Fruit fly (Drosophila melanogaster) whole organism, embryonic: Measurements from ENCODE around the gene CG34310.
A peak's percentile ranks its signal among the peaks of the same experiment; 100 is the strongest.

Experiments used
- Atf3 ChIP-seq: fragments of 200-800 bp; sonication (Bioruptor generic); optimal IDR thresholded peaks from 3 replicates; lab custom pipeline; 2016; ENCODE audit warnings: missing biosample characterization, missing genetic modification characterization
- B-H2 ChIP-seq: fragments of 200-800 bp; sonication (Bioruptor generic); optimal IDR thresholded peaks from 2 replicates; lab custom pipeline; 2018; ENCODE audit warnings: missing biosample characterization, mild to moderate bottlenecking, missing genetic modification characterization
- Bteb2 ChIP-seq: fragments of 200-800 bp; sonication (Bioruptor generic); optimal IDR thresholded peaks from 2 replicates; lab custom pipeline; 2016; ENCODE audit warnings: missing biosample characterization, missing genetic modification characterization
- CG10366 ChIP-seq: fragments of 200-800 bp; sonication (Bioruptor generic); IDR thresholded peaks from 2 replicates; pipeline ENCODE4 v1.3.6; 2022; ENCODE audit warnings: missing biosample characterization, missing genetic modification characterization
- CG11093 ChIP-seq: fragments of 200-800 bp; sonication (Bioruptor generic); IDR thresholded peaks from 3 replicates; pipeline ENCODE4 v1.3.6; 2022; ENCODE audit warnings: missing biosample characterization, missing genetic modification characterization
- CG12219 ChIP-seq: fragments of 200-800 bp; sonication (Bioruptor generic); optimal IDR thresholded peaks from 3 replicates; lab custom pipeline; 2018; ENCODE audit warnings: missing biosample characterization, mild to moderate bottlenecking, missing genetic modification characterization
- CG1233 ChIP-seq: fragments of 200-800 bp; sonication (Bioruptor generic); optimal IDR thresholded peaks from 4 replicates; lab custom pipeline; 2018; ENCODE audit warnings: missing biosample characterization, mild to moderate bottlenecking, missing genetic modification characterization
- CG13287 ChIP-seq: fragments of 200-800 bp; sonication (Bioruptor generic); IDR thresholded peaks from 2 replicates; pipeline ENCODE4 v1.3.6; 2022; ENCODE audit warnings: missing biosample characterization, missing genetic modification characterization; ENCODE audit not compliant: partially characterized antibody
- CG17612 ChIP-seq: fragments of 200-800 bp; sonication (Bioruptor generic); IDR thresholded peaks from 2 replicates; pipeline ENCODE4 v1.3.6; 2022; ENCODE audit warnings: missing biosample characterization, missing genetic modification characterization
- CG17912 ChIP-seq: fragments of 200-800 bp; sonication (Bioruptor generic); optimal IDR thresholded peaks from 2 replicates; lab custom pipeline; 2018; ENCODE audit warnings: missing biosample characterization, mild to moderate bottlenecking, missing genetic modification characterization
- CG1792 ChIP-seq: fragments of 200-800 bp; sonication (Bioruptor generic); optimal IDR thresholded peaks from 2 replicates; lab custom pipeline; 2016; ENCODE audit warnings: missing biosample characterization, missing genetic modification characterization
- CG30020 ChIP-seq: fragments of 200-800 bp; optimal IDR thresholded peaks from 2 replicates; lab custom pipeline; 2019; ENCODE audit warnings: missing biosample characterization, mild to moderate bottlenecking, missing genetic modification characterization, moderate library complexity
- CG32772 ChIP-seq: fragments of 200-800 bp; sonication (Bioruptor generic); IDR thresholded peaks from 2 replicates; pipeline ENCODE4 v1.3.6; 2022; ENCODE audit warnings: missing biosample characterization, missing genetic modification characterization
- CG42726 ChIP-seq: fragments of 200-800 bp; sonication (Bioruptor generic); IDR thresholded peaks from 2 replicates; pipeline ENCODE4 v1.3.6; 2022; ENCODE audit warnings: missing biosample characterization, missing genetic modification characterization; ENCODE audit not compliant: partially characterized antibody
- CG4707 ChIP-seq: fragments of 200-800 bp; sonication (Bioruptor generic); optimal IDR thresholded peaks from 2 replicates; lab custom pipeline; 2018; ENCODE audit warnings: missing biosample characterization, mild to moderate bottlenecking, missing genetic modification characterization, moderate library complexity
- CG4854 ChIP-seq: fragments of 200-800 bp; sonication (Bioruptor generic); optimal IDR thresholded peaks from 2 replicates; lab custom pipeline; 2016; ENCODE audit warnings: missing biosample characterization, missing genetic modification characterization, inconsistent platforms
- CG5180 ChIP-seq: fragments of 200-800 bp; sonication (Bioruptor generic); optimal IDR thresholded peaks from 3 replicates; lab custom pipeline; 2017; ENCODE audit warnings: missing biosample characterization, missing genetic modification characterization, mild to moderate bottlenecking, moderate library complexity, missing genetic modification reagents
- CG5953 ChIP-seq: fragments of 200-800 bp; sonication (Bioruptor generic); IDR thresholded peaks from 2 replicates; pipeline ENCODE4 v1.3.6; 2022; ENCODE audit warnings: missing biosample characterization, missing genetic modification characterization
- CG6689 ChIP-seq: fragments of 200-800 bp; sonication (Bioruptor generic); IDR thresholded peaks from 2 replicates; pipeline ENCODE4 v1.3.6; 2022; ENCODE audit warnings: missing biosample characterization, missing genetic modification characterization
- CG7357 ChIP-seq: fragments of 200-800 bp; sonication (Bioruptor generic); IDR thresholded peaks from 3 replicates; pipeline ENCODE4 v1.3.6; 2022; ENCODE audit warnings: missing biosample characterization, missing genetic modification characterization
- Dip3 ChIP-seq: fragments of 200-800 bp; sonication (Bioruptor generic); optimal IDR thresholded peaks from 3 replicates; lab custom pipeline; 2016; ENCODE audit warnings: missing biosample characterization, missing genetic modification characterization
- Eip74EF ChIP-seq, 2 experiments: fragments of 200-800 bp in 1 of 2; fragments of >200 bp in 1 of 2; sonication (Bioruptor generic) in 1 of 2; optimal IDR thresholded peaks; 2 replicates each; lab custom pipeline; 2017 to 2019; ENCODE audit warnings: missing biosample characterization in 2 of 2, missing genetic modification characterization in 2 of 2, mild to moderate bottlenecking in 1 of 2, moderate library complexity in 1 of 2
- Hmr ChIP-seq: fragments of 200-800 bp; sonication (Bioruptor generic); optimal IDR thresholded peaks from 3 replicates; lab custom pipeline; 2017; ENCODE audit warnings: mild to moderate bottlenecking, missing biosample characterization, missing genetic modification reagents, missing genetic modification characterization
- Kr ChIP-seq: fragments of 200-800 bp; sonication (Bioruptor generic); optimal IDR thresholded peaks from 2 replicates; lab custom pipeline; 2017; ENCODE audit warnings: missing biosample characterization, mild to moderate bottlenecking, missing genetic modification characterization
- Max ChIP-seq: fragments of 200-800 bp; sonication (Bioruptor generic); optimal IDR thresholded peaks from 2 replicates; lab custom pipeline; 2016; ENCODE audit warnings: missing biosample characterization, mild to moderate bottlenecking, missing genetic modification characterization
- Neu2 ChIP-seq: fragments of 200-800 bp; sonication (Bioruptor generic); optimal IDR thresholded peaks from 3 replicates; lab custom pipeline; 2016; ENCODE audit warnings: missing biosample characterization, missing genetic modification characterization, borderline replicate concordance
- Nf-YB ChIP-seq: fragments of 200-800 bp; sonication (Bioruptor generic); optimal IDR thresholded peaks from 3 replicates; lab custom pipeline; 2019; ENCODE audit warnings: missing biosample characterization, mild to moderate bottlenecking, missing genetic modification characterization, moderate library complexity
- Poxn ChIP-seq: fragments of 200-800 bp; sonication (Bioruptor generic); IDR thresholded peaks from 2 replicates; pipeline ENCODE4 v1.3.6; 2022; ENCODE audit warnings: missing biosample characterization, missing genetic modification characterization
- Rfx ChIP-seq: fragments of 200-800 bp; sonication (Bioruptor generic); IDR thresholded peaks from 2 replicates; pipeline ENCODE4 v1.3.6; 2022; ENCODE audit warnings: missing biosample characterization, missing genetic modification characterization
- Sox100B ChIP-seq: fragments of 200-800 bp; sonication (Bioruptor generic); optimal IDR thresholded peaks from 3 replicates; lab custom pipeline; 2018; ENCODE audit warnings: missing biosample characterization, mild to moderate bottlenecking, missing genetic modification characterization
- abd-A ChIP-seq: fragments of 200-800 bp; sonication (Bioruptor generic); optimal IDR thresholded peaks from 3 replicates; lab custom pipeline; 2019; ENCODE audit warnings: missing biosample characterization, mild to moderate bottlenecking, missing genetic modification characterization, moderate library complexity
- bsh ChIP-seq, 2 experiments: fragments of 200-800 bp; sonication (Bioruptor generic); optimal IDR thresholded peaks; 2 replicates each; lab custom pipeline; 2017 to 2018; ENCODE audit warnings: mild to moderate bottlenecking in 2 of 2, missing biosample characterization in 2 of 2, missing genetic modification characterization in 2 of 2, moderate library complexity in 1 of 2
- chn ChIP-seq: fragments of 200-800 bp; sonication (Bioruptor generic); optimal IDR thresholded peaks from 2 replicates; lab custom pipeline; 2016; ENCODE audit warnings: missing biosample characterization, missing genetic modification characterization
- crp ChIP-seq, 2 experiments: fragments of 200-800 bp; sonication (Bioruptor generic); optimal IDR thresholded peaks; 2 replicates in 1 of 2; 3 replicates in 1 of 2; lab custom pipeline; 2017; ENCODE audit warnings: missing biosample characterization in 2 of 2, missing genetic modification characterization in 2 of 2, mild to moderate bottlenecking in 1 of 2, moderate library complexity in 1 of 2
- ind ChIP-seq: fragments of 200-800 bp; sonication (Bioruptor generic); optimal IDR thresholded peaks from 3 replicates; lab custom pipeline; 2016; ENCODE audit warnings: missing biosample characterization, missing genetic modification characterization
- klu ChIP-seq: fragments of 200-800 bp; sonication (Bioruptor generic); IDR thresholded peaks from 2 replicates; pipeline ENCODE4 v1.3.6; 2022; ENCODE audit warnings: missing biosample characterization, missing genetic modification characterization
- kni ChIP-seq: fragments of 200-800 bp; sonication (Bioruptor generic); optimal IDR thresholded peaks from 3 replicates; lab custom pipeline; 2017; ENCODE audit warnings: mild to moderate bottlenecking, missing biosample characterization, missing genetic modification reagents, missing genetic modification characterization
- lbe ChIP-seq: fragments of 200-800 bp; sonication (Bioruptor generic); optimal IDR thresholded peaks from 2 replicates; lab custom pipeline; 2016; ENCODE audit warnings: missing biosample characterization, mild to moderate bottlenecking, missing genetic modification characterization
- luna ChIP-seq: fragments of 200-800 bp; sonication (Bioruptor generic); optimal IDR thresholded peaks from 2 replicates; lab custom pipeline; 2016; ENCODE audit warnings: missing biosample characterization, missing genetic modification characterization
- mirr ChIP-seq: fragments of 200-800 bp; sonication (Bioruptor generic); optimal IDR thresholded peaks from 3 replicates; lab custom pipeline; 2018; ENCODE audit warnings: missing biosample characterization, mild to moderate bottlenecking, missing genetic modification characterization
- prd ChIP-seq, 3 experiments: fragments of >200 bp in 2 of 3; fragments of 200-800 bp in 1 of 3; sonication (Bioruptor generic) in 1 of 3; optimal IDR thresholded peaks in 2 of 3; IDR thresholded peaks in 1 of 3; 2 replicates in 2 of 3; 3 replicates in 1 of 3; pipeline versions ENCODE4 v1.3.6 to Lab custom; 2017 to 2022; ENCODE audit warnings: missing biosample characterization in 1 of 3, missing genetic modification characterization in 1 of 3
- row ChIP-seq: fragments of 200-800 bp; sonication (Bioruptor generic); IDR thresholded peaks from 3 replicates; pipeline ENCODE4 v1.3.6; 2022; ENCODE audit warnings: missing biosample characterization, missing genetic modification characterization
- shn ChIP-seq: fragments of 200-800 bp; sonication (Bioruptor generic); optimal IDR thresholded peaks from 3 replicates; lab custom pipeline; 2016; ENCODE audit warnings: missing biosample characterization, missing genetic modification characterization
- sna ChIP-seq: fragments of 200-800 bp; sonication (Bioruptor generic); IDR thresholded peaks from 2 replicates; pipeline ENCODE4 v1.3.6; 2022; ENCODE audit warnings: missing biosample characterization, missing genetic modification characterization; ENCODE audit not compliant: partially characterized antibody
- so ChIP-seq: fragments of 200-800 bp; sonication (Bioruptor generic); IDR thresholded peaks from 3 replicates; pipeline ENCODE4 v1.3.6; 2022; ENCODE audit warnings: missing biosample characterization, missing genetic modification characterization
- ssp ChIP-seq: fragments of 200-800 bp; sonication (Bioruptor generic); IDR thresholded peaks from 2 replicates; pipeline ENCODE4 v1.3.6; 2022; ENCODE audit warnings: missing biosample characterization, missing genetic modification characterization
- tio ChIP-seq: fragments of 200-800 bp; sonication (Bioruptor generic); optimal IDR thresholded peaks from 2 replicates; lab custom pipeline; 2017; ENCODE audit warnings: missing biosample characterization, missing genetic modification characterization, inconsistent platforms
- wor ChIP-seq: fragments of 200-800 bp; sonication (Bioruptor generic); IDR thresholded peaks from 2 replicates; pipeline ENCODE4 v1.3.6; 2022; ENCODE audit warnings: missing biosample characterization, missing genetic modification characterization

The CG34310 gene

DNA sequence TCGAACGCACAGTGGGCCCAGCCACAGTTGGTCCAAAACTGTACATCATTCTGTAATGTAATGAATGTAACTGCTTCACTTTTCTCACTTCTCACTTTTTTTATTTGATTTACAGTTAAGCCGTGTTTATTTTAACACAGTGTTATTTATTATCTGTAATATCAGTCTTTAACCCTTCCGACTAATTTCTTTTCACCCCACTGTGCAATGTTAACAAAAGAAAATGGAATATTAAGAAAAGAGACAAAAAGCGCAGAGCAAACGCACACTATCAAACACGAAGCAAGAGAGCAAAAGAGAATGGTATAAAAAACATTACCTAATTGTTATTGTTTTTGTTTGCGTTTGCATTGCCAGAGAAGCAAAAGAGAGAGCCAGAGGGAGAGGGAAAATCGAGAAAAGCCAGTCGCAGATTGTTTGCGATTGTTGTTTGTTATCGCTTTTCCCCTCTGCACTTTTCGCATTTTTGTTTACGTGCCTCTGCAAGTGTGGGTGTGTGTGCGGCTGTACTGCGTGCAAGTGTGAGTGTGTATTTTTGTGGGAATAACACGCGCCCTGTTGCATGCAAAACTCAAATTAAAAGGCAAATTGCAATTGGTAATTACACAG lies 16.3 kb upstream of the CG34310 start (continued):
- TF ChIP-seq Kr (GFP tag; lab: Kevin White, UChicago): peak; percentile 98
- TF ChIP-seq kni: peak; percentile 97
- peak; percentile 97 for TF ChIP-seq so (GFP tag; lab: Robert Waterston, UW)
- TF ChIP-seq Neu2 (GFP tag; lab: Kevin White, UChicago): peak; percentile 94
- peak; percentile 86 for TF ChIP-seq lbe (GFP tag; lab: Kevin White, UChicago)
- peak; percentile 98 for TF ChIP-seq Sox100B (GFP tag; lab: Kevin White, UChicago)
- TF ChIP-seq CG5953 (GFP tag; lab: Robert Waterston, UW): peak; percentile 98
- TF ChIP-seq Nf-YB (GFP tag; lab: Kevin White, UChicago): peak; percentile 90
- peak; percentile 96 for TF ChIP-seq Dip3 (GFP tag; lab: Kevin White, UChicago)
- peak; percentile 97 for TF ChIP-seq row
- TF ChIP-seq Rfx: peak; percentile 97
- peak; percentile 98 for TF ChIP-seq Bteb2 (GFP tag; lab: Kevin White, UChicago)
- TF ChIP-seq CG5180 (GFP tag; lab: Kevin White, UChicago): peak; percentile 92
- peak; percentile 97 for TF ChIP-seq mirr (GFP tag; lab: Kevin White, UChicago)
- TF ChIP-seq bsh (GFP tag; optimal IDR thresholded peaks at IDR 0.05; lab: Kevin White, UChicago): peak; percentile 92 to 99
- TF ChIP-seq Atf3 (GFP tag; lab: Kevin White, UChicago): peak; percentile 97
- TF ChIP-seq CG32772 (GFP tag; lab: Robert Waterston, UW): peak; percentile 97
- peak; percentile 95 for TF ChIP-seq CG1792
- peak; percentile 93 for TF ChIP-seq B-H2
- peak; percentile 92 for TF ChIP-seq abd-A
- peak; percentile 93 for TF ChIP-seq CG17612 (GFP tag; lab: Robert Waterston, UW)
- TF ChIP-seq CG42726 (GFP tag; lab: Robert Waterston, UW): no peak
- peak; percentile 98 for TF ChIP-seq CG1233 (GFP tag; lab: Kevin White, UChicago)
- TF ChIP-seq CG11093 (GFP tag; lab: Robert Waterston, UW): peak; percentile 94
- TF ChIP-seq shn (GFP tag; lab: Kevin White, UChicago): peak; percentile 98
- TF ChIP-seq CG17912: peak; percentile 97
- peak; percentile 98 for TF ChIP-seq CG4854 (GFP tag; lab: Kevin White, UChicago)
- TF ChIP-seq prd (optimal IDR thresholded peaks at IDR 0.05; lab: Kevin White, UChicago): no peak
- TF ChIP-seq prd (GFP tag; IDR thresholded peaks at IDR 0.05; lab: Robert Waterston, UW): peak; percentile 99
- peak; percentile 100 for TF ChIP-seq CG4707 (GFP tag; lab: Kevin White, UChicago)
- TF ChIP-seq CG10366: peak; percentile 97
- peak; percentile 93 for TF ChIP-seq luna (GFP tag; lab: Kevin White, UChicago)
- TF ChIP-seq crp (GFP tag; optimal IDR thresholded peaks at IDR 0.05; lab: Kevin White, UChicago): peak; percentile 34 to 73
- peak; percentile 97 for TF ChIP-seq Max (GFP tag; lab: Kevin White, UChicago)
- peak; percentile 99 for TF ChIP-seq chn (GFP tag; lab: Kevin White, UChicago)
- peak; percentile 96 for TF ChIP-seq wor
- peak; percentile 98 for TF ChIP-seq Hmr
- peak; percentile 98 for TF ChIP-seq ind (GFP tag; lab: Kevin White, UChicago)
- peak; percentile 99 for TF ChIP-seq CG12219 (GFP tag; lab: Kevin White, UChicago)
- peak; percentile 87 for TF ChIP-seq ssp
- TF ChIP-seq CG6689 (GFP tag; lab: Robert Waterston, UW): peak; percentile 98
- peak in 1 of 2 experiments; percentile 99 for TF ChIP-seq Eip74EF (GFP tag; optimal IDR thresholded peaks at IDR 0.05; lab: Kevin White, UChicago)
- TF ChIP-seq Poxn (GFP tag; lab: Robert Waterston, UW): peak; percentile 88
- TF ChIP-seq CG30020 (tag; lab: Kevin White, UChicago): peak; percentile 86
- TF ChIP-seq sna (GFP tag; lab: Robert Waterston, UW): peak; percentile 59; the same call in 1 of the 2 replicates
- peak; percentile 61 for TF ChIP-seq CG13287
- peak; percentile 98 for TF ChIP-seq tio (GFP tag; lab: Kevin White, UChicago)
- peak; percentile 90 for TF ChIP-seq CG7357 (GFP tag; lab: Robert Waterston, UW)
- TF ChIP-seq klu: peak; percentile 91
